Worm (Caenorhabditis elegans): ENCODE data around the gene D2024.4.

DNA sequence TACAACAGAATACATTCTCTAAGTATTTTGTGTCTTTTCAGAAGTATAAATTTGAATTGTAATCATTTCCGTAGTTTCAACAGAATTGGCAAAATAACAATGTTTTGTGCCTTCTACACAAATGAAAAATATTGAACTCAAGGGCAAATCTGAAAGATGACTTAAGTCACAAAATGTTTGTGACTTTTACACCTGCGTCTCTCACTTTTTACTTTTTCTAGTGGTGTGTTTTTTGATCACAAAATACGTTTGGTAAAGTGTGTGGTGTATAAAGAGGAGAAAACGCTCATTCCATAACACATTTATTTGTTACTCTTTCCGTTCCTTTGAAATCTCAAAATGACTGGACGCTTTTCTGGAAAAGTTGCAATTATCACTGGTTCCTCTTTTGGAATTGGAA is 29.6 kb downstream of the D2024.4 start, which contains the start of gene C06E4.3:
- no peak for TF ChIP-seq lin-13 (GFP tag; optimal IDR thresholded peaks at IDR 0.05)
- TF ChIP-seq ztf-4 (tag; optimal IDR thresholded peaks at IDR 0.05), result no peak
- no peak for TF ChIP-seq unc-130 (tag; optimal IDR thresholded peaks at IDR 0.05)
- TF ChIP-seq C04F5.9 (tag; optimal IDR thresholded peaks at IDR 0.05), result no peak
- no peak for TF ChIP-seq hlh-4 (tag; optimal IDR thresholded peaks at IDR 0.05)
- TF ChIP-seq lin-39 (tag; optimal IDR thresholded peaks at IDR 0.05), result no peak
- TF ChIP-seq blmp-1 (tag; optimal IDR thresholded peaks at IDR 0.05), result no peak
- no peak for TF ChIP-seq C16A3.4 (tag; optimal IDR thresholded peaks at IDR 0.05)
- no peak for TF ChIP-seq fos-1 (tag; optimal IDR thresholded peaks at IDR 0.05)
- no peak for TF ChIP-seq unc-62 (GFP tag; optimal IDR thresholded peaks at IDR 0.05)
- TF ChIP-seq zag-1 (tag; optimal IDR thresholded peaks at IDR 0.05), result no peak
- no peak for TF ChIP-seq nhr-47 (tag; optimal IDR thresholded peaks at IDR 0.05)
- TF ChIP-seq xbp-1 (tag; optimal IDR thresholded peaks at IDR 0.05), result no peak

All from whole organism, L1 larva.